Worm (Caenorhabditis elegans): ENCODE data around the gene T17H7.7.

T17H7.7 gene

ce11 chrIII:757981-758380 is at the start of gene T17H7.7:
T17H7.7 (minus strand) TSS chrIII:758081.
- no peak for TF ChIP-seq him-1 (tag; optimal IDR thresholded peaks at IDR 0.05)
- TF ChIP-seq dao-5 (tag; optimal IDR thresholded peaks at IDR 0.05) = no peak
- no peak for TF ChIP-seq W03F9.2 (tag; optimal IDR thresholded peaks at IDR 0.05)

ce11 chrIII:802041-802440 is 44.2 kb upstream of the T17H7.7 start:
- no peak for TF ChIP-seq him-1 (tag; optimal IDR thresholded peaks at IDR 0.05)
- TF ChIP-seq dao-5 (tag; optimal IDR thresholded peaks at IDR 0.05) = no peak
- TF ChIP-seq W03F9.2 (tag; optimal IDR thresholded peaks at IDR 0.05) = no peak

ce11 chrIII:797507-797906 is 39.6 kb upstream of the T17H7.7 start:
- TF ChIP-seq him-1 (tag; optimal IDR thresholded peaks at IDR 0.05) = no peak

ce11 chrIII:794984-795596 is 37.2 kb upstream of the T17H7.7 start, which contains the start of gene trpp-11:
trpp-11 (plus strand) TSS chrIII:795136.
- no peak for TF ChIP-seq dao-5 (tag; optimal IDR thresholded peaks at IDR 0.05)
- TF ChIP-seq him-1 (tag; optimal IDR thresholded peaks at IDR 0.05) = no peak
- TF ChIP-seq W03F9.2 (tag; optimal IDR thresholded peaks at IDR 0.05) = no peak

ce11 chrIII:794000-794399 is 36.1 kb upstream of the T17H7.7 start, which contains the start of gene rps-29:
rps-29 (plus strand) TSS chrIII:794300.
- TF ChIP-seq him-1 (tag; optimal IDR thresholded peaks at IDR 0.05) = no peak
- no peak for TF ChIP-seq W03F9.2 (tag; optimal IDR thresholded peaks at IDR 0.05)
- no peak for TF ChIP-seq dao-5 (tag; optimal IDR thresholded peaks at IDR 0.05)

DNA sequence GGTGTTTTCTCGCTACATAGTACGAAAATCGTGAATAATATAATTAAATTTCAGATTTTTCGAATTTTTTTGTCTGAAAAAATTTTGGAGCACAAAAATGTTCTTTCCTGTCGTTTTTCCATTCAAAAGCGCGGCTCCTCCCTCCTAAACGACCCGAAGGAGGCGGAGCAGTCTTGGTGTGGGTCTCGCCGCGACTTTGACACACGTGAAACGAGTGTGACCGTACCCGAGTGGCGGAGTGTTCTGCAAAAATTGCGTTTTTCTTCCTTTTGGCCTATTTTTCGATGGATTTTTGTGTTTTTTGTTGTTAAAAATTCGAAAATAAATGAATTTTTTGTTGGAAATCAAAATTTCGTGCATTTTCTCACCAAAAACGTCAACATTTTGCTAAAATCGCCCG is 35.7 kb upstream of the T17H7.7 start, which contains the start of gene snt-2:
Gene snt-2 (minus strand): TSS at position 139 of the 400 bp plus-strand sequence.
- TF ChIP-seq him-1 (tag; optimal IDR thresholded peaks at IDR 0.05) (peak; percentile 35), W03F9.2 (tag; optimal IDR thresholded peaks at IDR 0.05) (peak; percentile 42), dao-5 (tag; optimal IDR thresholded peaks at IDR 0.05) (no peak)

- TF ChIP-seq him-1 (tag; optimal IDR thresholded peaks at IDR 0.05) = no peak
- no peak for TF ChIP-seq dao-5 (tag; optimal IDR thresholded peaks at IDR 0.05)
- no peak for TF ChIP-seq W03F9.2 (tag; optimal IDR thresholded peaks at IDR 0.05)
Observed at ce11 chrIII:790591-790990, 32.7 kb upstream of the T17H7.7 start.

ce11 chrIII:789604-790003 is 31.7 kb upstream of the T17H7.7 start:
- TF ChIP-seq dao-5 (tag; optimal IDR thresholded peaks at IDR 0.05) (no peak), him-1 (tag; optimal IDR thresholded peaks at IDR 0.05) (no peak), W03F9.2 (tag; optimal IDR thresholded peaks at IDR 0.05) (no peak)

- peak; percentile 82 for TF ChIP-seq W03F9.2 (tag; optimal IDR thresholded peaks at IDR 0.05)
- no peak for TF ChIP-seq him-1 (tag; optimal IDR thresholded peaks at IDR 0.05)
Observed at ce11 chrIII:783254-783753, 25.4 kb upstream of the T17H7.7 start, which contains the start of the genes dagl-2 and ppm-1.G. dagl-2 (minus strand) TSS chrIII:783305. ppm-1.G (plus strand) TSS chrIII:783703.

DNA sequence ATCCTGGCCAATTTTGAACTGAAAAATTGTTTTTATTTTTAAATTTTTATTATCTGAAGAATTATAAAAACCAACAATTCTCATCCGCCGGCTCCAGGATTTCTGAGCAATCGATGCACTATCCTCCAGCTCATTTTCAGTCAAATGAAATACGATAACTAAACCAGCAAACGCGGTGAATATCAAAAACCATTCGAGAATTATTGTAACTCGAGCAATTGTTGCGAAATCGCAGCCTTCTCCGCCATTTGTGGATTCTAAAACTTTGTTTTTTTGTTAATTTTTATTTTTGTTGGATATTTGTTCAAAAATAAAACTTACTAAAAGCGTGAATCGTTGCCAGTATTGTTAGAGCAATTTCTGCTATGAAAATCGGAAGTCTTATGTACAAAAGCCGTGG is 24.6 kb upstream of the T17H7.7 start:
- TF ChIP-seq dao-5 (tag; optimal IDR thresholded peaks at IDR 0.05) = no peak
- no peak for TF ChIP-seq him-1 (tag; optimal IDR thresholded peaks at IDR 0.05)
- no peak for TF ChIP-seq W03F9.2 (tag; optimal IDR thresholded peaks at IDR 0.05)

DNA sequence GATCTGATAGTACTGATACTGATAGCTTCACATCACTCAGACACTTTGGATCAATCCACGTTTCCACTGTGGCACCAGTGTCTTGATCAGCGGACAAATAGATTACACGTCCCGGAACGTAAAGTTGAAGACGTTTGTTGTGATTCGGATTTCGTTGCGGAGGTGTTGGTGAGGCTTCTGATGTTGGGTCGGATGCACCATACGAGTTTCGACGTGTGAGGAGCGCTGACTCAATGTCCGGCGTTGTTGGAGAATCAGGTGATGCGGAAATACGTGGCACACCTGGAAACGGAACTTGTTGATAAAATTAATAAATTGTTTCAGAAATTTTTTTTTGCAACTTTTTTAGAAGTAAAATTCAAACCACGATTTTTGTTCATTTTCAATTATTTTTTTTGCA is 20.9 kb upstream of the T17H7.7 start, which contains the start of gene alh-11:
Gene alh-11 (minus strand): TSS at position 101 of the 400 bp plus-strand sequence.
- no peak for TF ChIP-seq dao-5 (tag; optimal IDR thresholded peaks at IDR 0.05)
- no peak for TF ChIP-seq W03F9.2 (tag; optimal IDR thresholded peaks at IDR 0.05)

DNA sequence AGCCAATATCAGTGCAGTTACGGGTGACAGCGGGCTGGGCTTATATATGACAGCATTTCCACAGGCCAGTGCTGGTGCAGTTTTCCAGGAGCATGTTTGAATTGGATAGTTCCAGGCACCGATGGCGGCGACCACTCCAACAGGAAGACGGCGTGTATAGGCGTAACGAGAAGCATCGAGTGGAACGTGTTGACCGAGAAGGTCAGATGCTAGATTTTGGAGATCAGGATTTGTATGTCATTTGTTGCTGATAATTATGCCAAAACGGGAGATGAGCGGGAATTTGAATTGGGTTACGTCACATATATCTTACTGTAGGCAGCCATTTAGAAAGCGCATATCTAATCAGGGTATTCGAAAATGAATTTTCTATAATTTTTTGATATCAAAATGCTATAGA is 17.6 kb upstream of the T17H7.7 start:
- TF ChIP-seq W03F9.2 (tag; optimal IDR thresholded peaks at IDR 0.05) (no peak), him-1 (tag; optimal IDR thresholded peaks at IDR 0.05) (no peak), dao-5 (tag; optimal IDR thresholded peaks at IDR 0.05) (no peak)

DNA sequence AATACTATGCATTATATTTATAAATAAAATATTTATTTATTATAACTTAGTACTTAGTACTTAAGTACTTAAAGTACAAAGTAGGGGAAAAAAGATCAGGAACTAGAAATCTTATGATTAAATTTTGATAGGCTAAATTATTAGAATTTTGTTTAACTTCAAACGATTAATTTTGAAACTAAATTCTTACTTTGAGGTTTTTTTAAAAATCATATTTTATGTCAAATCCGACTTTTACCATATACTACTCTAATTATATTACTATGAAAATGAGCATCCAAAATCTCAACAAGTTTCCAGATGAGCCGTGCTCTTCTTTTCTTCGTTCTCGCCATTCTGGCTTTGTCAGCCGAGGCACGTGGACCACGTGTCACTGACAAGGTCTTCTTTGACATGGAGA is 15.2 kb upstream of the T17H7.7 start, which contains the start of gene cyn-6:
Gene cyn-6 (plus strand): TSS at position 301 of the 400 bp plus-strand sequence.
- TF ChIP-seq dao-5 (tag; optimal IDR thresholded peaks at IDR 0.05) = no peak

DNA sequence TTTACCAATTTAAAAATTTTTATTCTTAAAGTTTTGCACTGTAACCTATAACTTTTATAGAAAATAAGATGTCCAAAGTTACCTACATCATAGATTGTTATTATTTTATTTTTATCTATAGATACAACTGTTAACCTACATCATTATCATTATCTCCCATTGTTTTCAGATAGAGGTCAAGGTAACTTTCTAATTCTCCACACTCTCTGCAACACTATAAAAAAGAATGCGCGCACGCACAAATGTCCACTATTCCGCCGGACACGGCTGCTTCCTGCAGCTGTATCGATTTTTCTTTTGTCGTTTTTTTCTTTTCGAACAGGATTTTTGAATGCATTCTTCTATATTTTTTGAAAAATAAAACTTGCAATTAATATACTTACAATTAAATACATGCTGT is 14.8 kb upstream of the T17H7.7 start:
- TF ChIP-seq dao-5 (tag; optimal IDR thresholded peaks at IDR 0.05) (no peak), him-1 (tag; optimal IDR thresholded peaks at IDR 0.05) (no peak), W03F9.2 (tag; optimal IDR thresholded peaks at IDR 0.05) (no peak)

DNA sequence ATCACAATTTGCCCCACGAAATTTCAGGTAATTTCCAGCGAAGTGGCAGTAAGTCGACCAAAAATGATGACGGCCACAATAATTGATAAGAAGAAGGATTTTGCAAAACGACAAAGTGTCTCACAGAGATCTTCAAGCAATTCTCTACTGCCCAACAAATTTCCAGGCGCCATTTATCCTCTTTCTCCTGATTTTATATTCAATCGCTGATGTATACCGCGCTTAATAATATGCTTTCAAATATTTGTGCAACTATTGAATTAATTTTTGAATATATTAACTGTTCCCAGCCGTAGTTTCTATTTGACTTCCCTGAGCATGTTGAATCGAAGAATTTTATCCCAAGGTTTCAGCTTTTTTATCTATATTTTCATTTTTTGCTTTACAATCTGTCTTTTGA is 13.1 kb upstream of the T17H7.7 start, which contains the start of gene tpst-2:
Gene tpst-2 (plus strand): TSS at position 301 of the 400 bp plus-strand sequence.
- no peak for TF ChIP-seq dao-5 (tag; optimal IDR thresholded peaks at IDR 0.05)
- no peak for TF ChIP-seq W03F9.2 (tag; optimal IDR thresholded peaks at IDR 0.05)
- no peak for TF ChIP-seq him-1 (tag; optimal IDR thresholded peaks at IDR 0.05)
